Worm (Caenorhabditis elegans): ENCODE results near the gene F26G1.15.
A peak's percentile ranks its signal among the peaks of the same experiment; 100 is the strongest.

The F26G1.15 gene

DNA sequence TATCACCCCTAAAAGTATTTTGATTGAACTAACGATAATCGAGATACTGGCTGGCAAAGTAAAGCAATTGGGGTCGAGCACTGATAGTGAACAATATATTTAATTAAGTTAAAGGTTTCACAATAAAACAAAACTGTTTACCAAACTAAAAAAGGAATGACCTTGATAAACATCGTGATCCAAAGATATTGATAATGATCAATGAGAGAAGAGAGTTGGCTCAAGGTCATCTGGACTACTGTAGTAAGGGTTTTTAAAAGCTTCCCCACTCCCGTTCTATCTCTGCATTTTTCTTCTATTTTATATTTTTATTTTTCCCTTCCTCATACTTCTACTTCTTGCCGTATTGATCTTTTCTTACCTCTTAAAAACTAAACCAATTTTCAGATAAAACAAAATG is 40.5 kb upstream of the F26G1.15 start, which contains the start of gene F41C3.2:
F41C3.2 (plus strand) TSS at position 388 of the 400 bp plus-strand sequence.
- TF ChIP-seq nhr-20 (tag; optimal IDR thresholded peaks at IDR 0.05) (peak; percentile 18), lin-14 (GFP tag; optimal IDR thresholded peaks at IDR 0.05) (peak; percentile 17), dpl-1 (GFP tag; optimal IDR thresholded peaks at IDR 0.05) (no peak), nhr-85 (tag) (peak; percentile 83), sup-37 (GFP tag; optimal IDR thresholded peaks at IDR 0.05) (no peak), ces-1 (GFP tag; optimal IDR thresholded peaks at IDR 0.05) (no peak), mef-2 (tag; optimal IDR thresholded peaks at IDR 0.05) (no peak), ceh-82 (tag; optimal IDR thresholded peaks at IDR 0.05) (no peak), elt-2 (tag; optimal IDR thresholded peaks at IDR 0.05) (no peak), efl-3 (GFP tag; optimal IDR thresholded peaks at IDR 0.05) (no peak), nhr-71 (tag; optimal IDR thresholded peaks at IDR 0.05) (peak; percentile 22), mdl-1 (tag; optimal IDR thresholded peaks at IDR 0.05) (no peak), nhr-47 (tag; optimal IDR thresholded peaks at IDR 0.05) (peak; percentile 26), pag-3 (tag; optimal IDR thresholded peaks at IDR 0.05; ENCODE audit: borderline replicate concordance, insufficient read depth) (no peak), pqm-1 (tag; optimal IDR thresholded peaks at IDR 0.05) (no peak), skn-1 (tag; optimal IDR thresholded peaks at IDR 0.05) (no peak), sptf-1 (tag; optimal IDR thresholded peaks at IDR 0.05) (no peak), elt-3 (tag; optimal IDR thresholded peaks at IDR 0.05) (peak in 3 of 6 experiments; percentile 18 to 83 (median 35)), lin-35 (GFP tag; optimal IDR thresholded peaks at IDR 0.05) (no peak), lin-15B (tag; optimal IDR thresholded peaks at IDR 0.05) (no peak), jun-1 (tag; optimal IDR thresholded peaks at IDR 0.05) (no peak), lsy-2 (tag; optimal IDR thresholded peaks at IDR 0.05) (peak in 1 of 2 experiments; percentile 58), snu-23 (GFP tag; optimal IDR thresholded peaks at IDR 0.05) (peak; percentile 6), zip-4 (GFP tag; optimal IDR thresholded peaks at IDR 0.05) (no peak), nhr-90 (tag; optimal IDR thresholded peaks at IDR 0.05; ENCODE audit: poor library complexity) (peak; percentile 56), nhr-237 (tag; optimal IDR thresholded peaks at IDR 0.05) (no peak), unc-30 (tag; optimal IDR thresholded peaks at IDR 0.05) (no peak)

DNA sequence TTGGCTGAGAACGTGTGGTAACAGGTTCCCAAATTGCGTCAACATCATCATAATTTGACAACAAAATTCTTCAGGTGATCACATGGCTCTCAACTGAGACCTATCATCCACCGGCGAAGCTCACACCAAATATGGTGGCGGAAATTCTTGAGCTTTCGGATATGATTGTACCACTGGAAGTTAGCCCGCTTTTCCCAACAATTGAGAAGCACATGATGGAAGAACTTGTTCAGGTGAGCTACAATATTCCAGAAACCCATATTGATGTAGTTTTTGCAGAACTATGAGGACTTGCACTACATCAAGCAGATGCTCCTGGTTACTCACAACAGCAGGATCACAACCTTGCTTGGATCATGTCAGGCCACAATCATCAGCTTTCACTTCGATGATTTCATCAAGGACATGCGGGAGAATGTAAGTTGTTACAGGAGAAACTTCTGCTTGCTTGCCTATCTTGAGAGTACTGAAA is 37.8 kb upstream of the F26G1.15 start, which contains the start of gene F41C3.1:
F41C3.1 (plus strand) TSS at position 51 of the 472 bp plus-strand sequence.
- TF ChIP-seq nhr-84 (tag; optimal IDR thresholded peaks at IDR 0.05) = no peak
- no peak for TF ChIP-seq unc-30 (tag; optimal IDR thresholded peaks at IDR 0.05)
- TF ChIP-seq grh-1 (GFP tag; IDR thresholded peaks at IDR 0.05) = no peak
- TF ChIP-seq fkh-10 (GFP tag; optimal IDR thresholded peaks at IDR 0.05) = no peak
- TF ChIP-seq nhr-85 (tag) = peak; percentile 8
- no peak for TF ChIP-seq C04F5.9 (tag; optimal IDR thresholded peaks at IDR 0.05)
- TF ChIP-seq hpl-2 (GFP tag; optimal IDR thresholded peaks at IDR 0.05) = no peak

DNA sequence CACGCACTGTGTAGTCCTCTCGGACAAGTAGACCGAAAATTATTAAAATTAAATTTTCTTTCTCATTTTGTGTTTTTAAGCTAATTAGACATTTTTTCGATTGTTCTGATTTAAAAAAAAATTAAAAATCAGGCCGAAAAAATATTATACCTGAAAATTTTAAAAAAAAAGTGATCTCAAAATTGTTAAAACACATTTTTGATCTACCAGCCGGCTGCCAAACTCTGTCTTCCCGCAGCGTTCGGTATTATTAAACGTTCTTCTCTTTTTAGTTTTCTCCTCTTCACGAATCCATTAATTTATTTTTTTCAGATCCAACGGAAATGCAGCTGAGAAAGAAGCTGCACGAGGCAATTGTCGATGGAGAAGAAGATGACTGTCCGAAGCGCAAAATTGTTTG is 37.0 kb upstream of the F26G1.15 start, which contains the start of gene C27D9.1:
C27D9.1 (plus strand) TSS at position 281 of the 400 bp plus-strand sequence.
- TF ChIP-seq alr-1 (tag; optimal IDR thresholded peaks at IDR 0.05; ENCODE audit: borderline replicate concordance) (no peak), pqm-1 (tag; optimal IDR thresholded peaks at IDR 0.05) (no peak), blmp-1 (tag; optimal IDR thresholded peaks at IDR 0.05) (no peak), lin-15B (tag; optimal IDR thresholded peaks at IDR 0.05) (no peak), sptf-1 (tag; optimal IDR thresholded peaks at IDR 0.05) (no peak), Y116A8C.19 (tag; optimal IDR thresholded peaks at IDR 0.05; ENCODE audit: borderline replicate concordance) (no peak), fkh-4 (tag; optimal IDR thresholded peaks at IDR 0.05; ENCODE audit: borderline replicate concordance) (no peak), hlh-17 (GFP tag; optimal IDR thresholded peaks at IDR 0.05; ENCODE audit: borderline replicate concordance) (no peak), lin-35 (GFP tag; optimal IDR thresholded peaks at IDR 0.05) (no peak), ceh-88 (GFP tag; IDR thresholded peaks at IDR 0.05) (no peak), nhr-12 (tag; optimal IDR thresholded peaks at IDR 0.05) (no peak), fkh-8 (tag; optimal IDR thresholded peaks at IDR 0.05) (no peak), xbp-1 (tag; optimal IDR thresholded peaks at IDR 0.05) (no peak)

All from whole organism, L1 larva.